Worm (Caenorhabditis elegans) whole organism, midembryonic: ENCODE data around the gene srj-5.

Experiments used
- T22C8.4 ChIP-seq: fragments of 200-800 bp; sonication (Bioruptor generic); IDR thresholded peaks from 2 replicates; pipeline ENCODE4 v1.3.6; 2022; ENCODE audit warnings: missing genetic modification characterization, missing compliant biosample characterization
- cog-1 ChIP-seq: sonication (generic microtip); optimal IDR thresholded peaks from 2 replicates; lab custom pipeline; 2016; ENCODE audit warnings: missing genetic modification characterization, missing compliant biosample characterization
- med-1 ChIP-seq: sonication (generic microtip); optimal IDR thresholded peaks from 2 replicates; lab custom pipeline; 2017; ENCODE audit warnings: missing genetic modification characterization, mild to moderate bottlenecking, missing compliant biosample characterization, antibody characterized with exemption, missing genetic modification reagents; ENCODE audit not compliant: insufficient read depth
- ref-1 ChIP-seq: fragments of 200-800 bp; sonication (Bioruptor generic); conservative IDR thresholded peaks from 2 replicates; pipeline ENCODE4 v1.3.6; 2022; ENCODE audit warnings: missing genetic modification reagents, missing genetic modification characterization, missing compliant biosample characterization
- ztf-23 ChIP-seq: fragments of 200-800 bp; sonication (Bioruptor generic); IDR thresholded peaks from 2 replicates; pipeline ENCODE4 v1.3.6; 2022; ENCODE audit warnings: missing genetic modification reagents, missing genetic modification characterization, missing compliant biosample characterization
- ztf-29 ChIP-seq: fragments of 200-800 bp; sonication (Bioruptor generic); IDR thresholded peaks from 2 replicates; pipeline ENCODE4 v1.3.6; 2022; ENCODE audit warnings: missing genetic modification reagents, missing genetic modification characterization, missing compliant biosample characterization

- TF ChIP-seq ztf-23 (GFP tag; lab: Robert Waterston, UW) (no peak), med-1 (GFP tag; lab: Kevin White, UChicago) (no peak), ztf-29 (GFP tag; lab: Robert Waterston, UW) (no peak), T22C8.4 (no peak), ref-1 (GFP tag; lab: Robert Waterston, UW) (no peak), cog-1 (tag; lab: Kevin White, UChicago) (no peak)
Observed at ce11 chrV:627585-627984, 25.3 kb downstream of the srj-5 start, which contains the start of gene F48G7.8.
